Fruit fly (Drosophila melanogaster) whole organism, adult: ENCODE measurements around the gene obst-A.
"Not testable (repeated sequence)": the region's sequence is repeated elsewhere in the genome, so short reads cannot be mapped to it uniquely, and the experiment has no call there.

Experiments
- CG11617 ChIP-seq: fragments of 200-800 bp; sonication (Bioruptor generic); optimal IDR thresholded peaks from 2 replicates; lab custom pipeline; 2017; ENCODE audit warnings: mild to moderate bottlenecking, missing biosample characterization, missing genetic modification reagents, missing genetic modification characterization
- CG12768 ChIP-seq: fragments of 200-800 bp; sonication (Bioruptor generic); optimal IDR thresholded peaks from 2 replicates; lab custom pipeline; 2017; ENCODE audit warnings: missing biosample characterization, missing genetic modification characterization, mild to moderate bottlenecking, moderate library complexity, missing genetic modification reagents
- CG33017 ChIP-seq: fragments of 200-800 bp; sonication (Bioruptor generic); optimal IDR thresholded peaks from 2 replicates; lab custom pipeline; 2018; ENCODE audit warnings: missing biosample characterization, mild to moderate bottlenecking, missing genetic modification characterization, moderate library complexity
- CG5204 ChIP-seq: fragments of 200-800 bp; sonication (Bioruptor generic); optimal IDR thresholded peaks from 2 replicates; lab custom pipeline; 2016; ENCODE audit warnings: missing biosample characterization, missing genetic modification characterization
- CG7101 ChIP-seq: fragments of 200-800 bp; sonication (Bioruptor generic); optimal IDR thresholded peaks from 2 replicates; lab custom pipeline; 2018; ENCODE audit warnings: missing biosample characterization, mild to moderate bottlenecking, missing genetic modification characterization, moderate library complexity
- Hr96 ChIP-seq: fragments of 200-800 bp; sonication (Bioruptor generic); optimal IDR thresholded peaks from 2 replicates; lab custom pipeline; 2016; ENCODE audit warnings: missing biosample characterization, missing genetic modification characterization
- bab1 ChIP-seq: fragments of 200-800 bp; sonication (Bioruptor generic); optimal IDR thresholded peaks from 3 replicates; lab custom pipeline; 2019; ENCODE audit warnings: missing biosample characterization, mild to moderate bottlenecking, missing genetic modification characterization, moderate library complexity
- kay ChIP-seq: fragments of 200-800 bp; sonication (Bioruptor generic); peaks from one replicate; lab custom pipeline; 2016; ENCODE audit warnings: missing biosample characterization, missing genetic modification characterization, borderline replicate concordance
- ovo ChIP-seq: fragments of 200-800 bp; sonication (Bioruptor generic); optimal IDR thresholded peaks from 2 replicates; lab custom pipeline; 2016; ENCODE audit warnings: missing biosample characterization, missing genetic modification characterization
- pad ChIP-seq: fragments of 200-800 bp; sonication (Bioruptor generic); optimal IDR thresholded peaks from 3 replicates; lab custom pipeline; 2017; ENCODE audit warnings: missing biosample characterization, missing genetic modification characterization, mild to moderate bottlenecking, moderate library complexity, missing genetic modification reagents
- toe ChIP-seq: fragments of 200-800 bp; sonication (Bioruptor generic); optimal IDR thresholded peaks from 2 replicates; lab custom pipeline; 2016; ENCODE audit warnings: missing biosample characterization, missing genetic modification characterization

dm6 chrX:20258939-20259338 lies 19.3 kb downstream of the obst-A start, which contains the start of gene CG42577:
- not testable (repeated sequence) for TF ChIP-seq CG11617 (GFP tag; lab: Kevin White, UChicago); kay; pad (GFP tag; lab: Kevin White, UChicago); CG12768 (GFP tag; lab: Kevin White, UChicago); CG7101 (tag; lab: Kevin White, UChicago); bab1 (GFP tag; lab: Kevin White, UChicago); CG33017 (tag; lab: Kevin White, UChicago); CG5204 (GFP tag; lab: Kevin White, UChicago); ovo (GFP tag; lab: Kevin White, UChicago); toe; Hr96 (GFP tag; lab: Kevin White, UChicago)
